Worm (Caenorhabditis elegans) whole organism, L1 larva: ENCODE data around the gene W07G4.2.

Source experiments
- C04F5.9 ChIP-seq: sonication (generic microtip); optimal IDR thresholded peaks from 2 replicates; lab custom pipeline; 2016; ENCODE audit warnings: missing genetic modification characterization, missing compliant biosample characterization
- aly-2 ChIP-seq: fragments of 150-350 bp; optimal IDR thresholded peaks from 2 replicates; lab custom pipeline; 2014; ENCODE audit warnings: missing biosample characterization, missing genetic modification characterization
- blmp-1 ChIP-seq: fragments of 150-350 bp; optimal IDR thresholded peaks from 2 replicates; lab custom pipeline; 2014; ENCODE audit warnings: missing biosample characterization, missing genetic modification characterization
- efl-1 ChIP-seq, 4 experiments: fragments of 150-350 bp; optimal IDR thresholded peaks in 3 of 4; peaks in 1 of 4; 1 replicate in 1 of 4; 2 replicates in 3 of 4; lab custom pipeline; 2014; ENCODE audit warnings: missing biosample characterization in 2 of 4, missing genetic modification characterization in 2 of 4, missing genetic modification reagents in 2 of 4
- efl-3 ChIP-seq: fragments of 200-800 bp; sonication (Bioruptor generic); optimal IDR thresholded peaks from 2 replicates; lab custom pipeline; 2018; ENCODE audit warnings: mild to moderate bottlenecking, missing genetic modification characterization, missing compliant biosample characterization
- egl-13 ChIP-seq: sonication (generic microtip); optimal IDR thresholded peaks from 2 replicates; lab custom pipeline; 2016; ENCODE audit warnings: missing genotype, missing genetic modification reagents, missing genetic modification characterization, missing compliant biosample characterization
- egl-27 ChIP-seq, 2 experiments: fragments of 150-350 bp in 1 of 2; sonication (generic microtip); optimal IDR thresholded peaks; 3 replicates each; lab custom pipeline; 2017 to 2018; ENCODE audit warnings: missing biosample characterization in 2 of 2, missing genetic modification characterization in 2 of 2, missing genetic modification reagents in 2 of 2
- elt-2 ChIP-seq: sonication (generic microtip); optimal IDR thresholded peaks from 2 replicates; lab custom pipeline; 2016; ENCODE audit warnings: missing genetic modification characterization, mild to moderate bottlenecking, inconsistent platforms, missing compliant biosample characterization, missing genetic modification reagents
- grh-1 ChIP-seq: fragments of 200-800 bp; sonication (Bioruptor generic); IDR thresholded peaks from 2 replicates; pipeline ENCODE4 v1.3.6; 2022; ENCODE audit warnings: missing genetic modification reagents, missing genetic modification characterization, missing compliant biosample characterization
- hlh-17 ChIP-seq: fragments of 200-800 bp; sonication (Bioruptor generic); optimal IDR thresholded peaks from 2 replicates; lab custom pipeline; 2018; ENCODE audit warnings: missing genetic modification characterization, mild to moderate bottlenecking, missing compliant biosample characterization, moderate library complexity, borderline replicate concordance
- hpl-2 ChIP-seq: fragments of 150-350 bp; optimal IDR thresholded peaks from 2 replicates; lab custom pipeline; 2014; ENCODE audit warnings: missing biosample characterization, missing genetic modification reagents, missing genetic modification characterization
- jun-1 ChIP-seq: fragments of 150-350 bp; optimal IDR thresholded peaks from 2 replicates; lab custom pipeline; 2014; ENCODE audit warnings: missing biosample characterization, missing genetic modification reagents, missing genetic modification characterization
- lin-35 ChIP-seq, 2 experiments: fragments of 150-350 bp; optimal IDR thresholded peaks; 2 replicates each; lab custom pipeline; 2014; ENCODE audit warnings: missing biosample characterization in 2 of 2, missing genetic modification characterization in 2 of 2, missing genetic modification reagents in 2 of 2
- mab-9 ChIP-seq: fragments of 200-800 bp; sonication (Bioruptor generic); IDR thresholded peaks from 2 replicates; pipeline ENCODE4 v1.3.6; 2022; ENCODE audit warnings: missing genetic modification reagents, missing genetic modification characterization, missing compliant biosample characterization
- mdl-1 ChIP-seq, 2 experiments: fragments of 150-350 bp; optimal IDR thresholded peaks; 2 replicates each; lab custom pipeline; 2014 to 2017; ENCODE audit warnings: missing biosample characterization in 2 of 2, missing genetic modification characterization in 2 of 2, inconsistent platforms in 1 of 2
- mep-1 ChIP-seq: fragments of 150-350 bp; optimal IDR thresholded peaks from 2 replicates; lab custom pipeline; 2014; ENCODE audit warnings: missing biosample characterization, missing genetic modification characterization
- nhr-12 ChIP-seq: sonication (generic microtip); optimal IDR thresholded peaks from 2 replicates; lab custom pipeline; 2017; ENCODE audit warnings: missing biosample characterization, missing genetic modification characterization
- nhr-20 ChIP-seq: sonication (generic microtip); optimal IDR thresholded peaks from 2 replicates; lab custom pipeline; 2016; ENCODE audit warnings: mild to moderate bottlenecking, missing genetic modification characterization, missing compliant biosample characterization
- nhr-28 ChIP-seq: fragments of 150-350 bp; optimal IDR thresholded peaks from 2 replicates; lab custom pipeline; 2014; ENCODE audit warnings: missing biosample characterization, missing genetic modification characterization
- nhr-47 ChIP-seq: sonication (generic microtip); optimal IDR thresholded peaks from 2 replicates; lab custom pipeline; 2016; ENCODE audit warnings: mild to moderate bottlenecking, missing genetic modification characterization, moderate library complexity, missing compliant biosample characterization
- nhr-71 ChIP-seq: sonication (generic microtip); optimal IDR thresholded peaks from 2 replicates; lab custom pipeline; 2016; ENCODE audit warnings: mild to moderate bottlenecking, missing genetic modification characterization, moderate library complexity, missing compliant biosample characterization
- nhr-90 ChIP-seq: sonication (generic microtip); optimal IDR thresholded peaks from 2 replicates; lab custom pipeline; 2016; ENCODE audit warnings: mild to moderate bottlenecking, missing genetic modification characterization, missing compliant biosample characterization; ENCODE audit not compliant: poor library complexity
- pag-3 ChIP-seq: sonication (generic microtip); optimal IDR thresholded peaks from 2 replicates; lab custom pipeline; 2017; ENCODE audit warnings: missing genetic modification characterization, mild to moderate bottlenecking, missing compliant biosample characterization, antibody characterized with exemption, borderline replicate concordance; ENCODE audit not compliant: insufficient read depth
- pqm-1 ChIP-seq: sonication (generic microtip); optimal IDR thresholded peaks from 3 replicates; lab custom pipeline; 2017; ENCODE audit warnings: missing biosample characterization, missing genetic modification characterization
- rnt-1 ChIP-seq: sonication (generic microtip); optimal IDR thresholded peaks from 2 replicates; lab custom pipeline; 2016; ENCODE audit warnings: mild to moderate bottlenecking, missing genetic modification characterization, moderate library complexity, missing compliant biosample characterization
- snpc-4 ChIP-seq: fragments of 150-350 bp; optimal IDR thresholded peaks from 2 replicates; lab custom pipeline; 2014; ENCODE audit warnings: missing biosample characterization, missing genetic modification characterization
- snu-23 ChIP-seq: sonication (generic microtip); optimal IDR thresholded peaks from 2 replicates; lab custom pipeline; 2016; ENCODE audit warnings: missing genetic modification characterization, missing compliant biosample characterization
- tlp-1 ChIP-seq: fragments of 150-350 bp; optimal IDR thresholded peaks from 2 replicates; lab custom pipeline; 2014; ENCODE audit warnings: missing biosample characterization, missing genetic modification characterization
- unc-30 ChIP-seq: sonication (generic microtip); optimal IDR thresholded peaks from 2 replicates; lab custom pipeline; 2017; ENCODE audit warnings: missing biosample characterization, missing genetic modification characterization
- unc-62 ChIP-seq: fragments of 150-350 bp; optimal IDR thresholded peaks from 2 replicates; lab custom pipeline; 2014; ENCODE audit warnings: missing biosample characterization, missing genetic modification reagents, missing genetic modification characterization
- unc-86 ChIP-seq: sonication (generic microtip); optimal IDR thresholded peaks from 2 replicates; lab custom pipeline; 2016; ENCODE audit warnings: missing genetic modification characterization, missing compliant biosample characterization
- xbp-1 ChIP-seq: sonication (generic microtip); optimal IDR thresholded peaks from 2 replicates; lab custom pipeline; 2016; ENCODE audit warnings: missing genetic modification characterization, missing compliant biosample characterization
- zag-1 ChIP-seq: fragments of 150-350 bp; optimal IDR thresholded peaks from 2 replicates; lab custom pipeline; 2014; ENCODE audit warnings: missing biosample characterization, missing genetic modification characterization
- ztf-4 ChIP-seq: fragments of 150-350 bp; optimal IDR thresholded peaks from 2 replicates; lab custom pipeline; 2014; ENCODE audit warnings: missing biosample characterization, missing genetic modification characterization

The W07G4.2 gene

DNA sequence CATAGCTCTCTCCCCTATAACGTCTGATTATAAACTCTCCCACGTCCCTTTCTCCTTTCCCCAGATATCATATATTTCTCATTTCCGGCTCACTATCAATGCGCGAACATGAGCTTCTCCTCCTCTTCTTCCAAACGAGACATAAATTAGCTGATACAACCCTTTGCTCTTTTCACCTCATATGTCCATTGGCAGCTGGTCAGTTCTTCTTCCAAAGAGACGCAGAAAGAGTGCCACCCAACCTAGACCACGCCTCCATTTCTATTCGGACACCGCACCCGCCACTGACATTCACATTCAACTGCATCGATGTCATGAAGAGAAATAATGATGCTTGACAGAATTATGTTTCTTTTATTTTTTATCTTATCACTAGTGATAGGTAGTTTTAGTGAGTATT, 17.6 kb downstream of the W07G4.2 start, which contains the start of gene fmi-1:
fmi-1 (plus strand) TSS at position 301 of the 400 bp plus-strand sequence.
- TF ChIP-seq efl-1 (optimal IDR thresholded peaks at IDR 0.05; lab: Kevin White, UChicago), result no peak
- TF ChIP-seq efl-1 (GFP tag; optimal IDR thresholded peaks at IDR 0.05 in 1 of 2; lab: Kevin White, UChicago), result no peak
- no peak for TF ChIP-seq xbp-1 (tag; lab: Kevin White, UChicago)

- no peak for TF ChIP-seq unc-62 (GFP tag; lab: Kevin White, UChicago)
- no peak for TF ChIP-seq zag-1 (tag; lab: Kevin White, UChicago)
- no peak for TF ChIP-seq mab-9 (GFP tag; lab: Robert Waterston, UW)
- no peak for TF ChIP-seq blmp-1 (tag; lab: Kevin White, UChicago)
- TF ChIP-seq egl-27 (tag; optimal IDR thresholded peaks at IDR 0.05; lab: Kevin White, UChicago), result no peak
- TF ChIP-seq hpl-2 (GFP tag; lab: Kevin White, UChicago), result no peak
These were observed 18.1 kb downstream of the W07G4.2 start for ce11 chrV:13018233-13018632.

DNA sequence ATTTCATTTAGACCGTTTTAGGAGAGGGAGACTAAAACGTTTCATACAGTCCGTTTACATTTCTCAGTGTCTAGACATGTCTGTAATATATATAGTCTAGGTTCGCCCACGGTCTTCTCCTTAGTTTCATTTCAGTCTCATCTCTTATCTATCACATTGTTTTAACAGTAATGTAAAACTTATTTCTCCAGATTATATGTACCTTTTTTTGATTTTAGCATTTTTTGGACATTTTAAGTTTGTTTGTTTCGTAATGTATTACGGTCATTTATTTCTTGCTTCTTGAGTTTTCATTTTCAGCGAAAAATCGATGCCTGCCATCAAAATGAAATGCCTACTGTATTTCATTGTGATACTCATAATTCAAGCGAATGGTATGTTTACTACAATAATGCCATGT, 22.5 kb downstream of the W07G4.2 start, which contains the start of gene F15B9.6:
F15B9.6 (plus strand) TSS at position 301 of the 400 bp plus-strand sequence.
- TF ChIP-seq efl-1 (optimal IDR thresholded peaks at IDR 0.05; lab: Kevin White, UChicago), result no peak
- peak in 1 of 2 experiments; percentile 47 for TF ChIP-seq efl-1 (GFP tag; optimal IDR thresholded peaks at IDR 0.05 in 1 of 2; lab: Kevin White, UChicago)
- no peak for TF ChIP-seq nhr-90 (tag; lab: Kevin White, UChicago)
- no peak for TF ChIP-seq xbp-1 (tag; lab: Kevin White, UChicago)
- no peak for TF ChIP-seq nhr-12 (tag; lab: Kevin White, UChicago)

ce11 chrV:13013158-13013557, 23.2 kb downstream of the W07G4.2 start, which contains the start of gene try-10:
TSS of gene try-10 (minus strand) at chrV:13013258.
- TF ChIP-seq unc-62 (GFP tag; lab: Kevin White, UChicago) (no peak), mep-1 (tag; lab: Kevin White, UChicago) (no peak), egl-27 (tag; optimal IDR thresholded peaks at IDR 0.05; lab: Kevin White, UChicago) (no peak), mdl-1 (tag; optimal IDR thresholded peaks at IDR 0.05; lab: Kevin White, UChicago) (no peak), efl-1 (optimal IDR thresholded peaks at IDR 0.05; lab: Kevin White, UChicago) (no peak), efl-1 (GFP tag; optimal IDR thresholded peaks at IDR 0.05 in 1 of 2; lab: Kevin White, UChicago) (no peak), snu-23 (GFP tag; lab: Kevin White, UChicago) (no peak), C04F5.9 (tag; lab: Kevin White, UChicago) (no peak), rnt-1 (tag; lab: Kevin White, UChicago) (no peak), pag-3 (no peak), ztf-4 (tag; lab: Kevin White, UChicago) (no peak), nhr-47 (tag; lab: Kevin White, UChicago) (no peak), tlp-1 (no peak), nhr-28 (no peak), hlh-17 (GFP tag; lab: Kevin White, UChicago) (no peak), snpc-4 (tag; lab: Kevin White, UChicago) (no peak), pqm-1 (tag; lab: Kevin White, UChicago) (no peak)

DNA sequence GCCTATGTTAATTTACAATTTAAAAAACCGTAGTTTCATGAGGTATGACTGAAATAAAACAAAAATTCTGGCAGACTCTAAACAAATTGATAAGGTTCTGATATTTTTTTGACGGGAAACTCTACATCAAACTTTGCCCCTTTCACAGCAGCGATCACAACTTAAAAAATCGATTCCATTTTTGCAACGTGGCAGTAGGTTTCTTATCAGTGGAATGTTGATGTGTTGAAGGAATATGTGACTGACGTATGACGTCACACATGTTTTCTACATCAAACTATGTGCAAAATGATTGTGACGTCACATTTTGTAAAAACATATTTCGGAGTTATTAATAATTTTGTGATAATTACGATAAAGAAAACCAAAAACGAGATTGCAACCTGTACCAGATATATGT, 24.5 kb downstream of the W07G4.2 start:
- TF ChIP-seq lin-35 (GFP tag; optimal IDR thresholded peaks at IDR 0.05; lab: Kevin White, UChicago), result peak in 1 of 2 experiments; percentile 21
- no peak for TF ChIP-seq unc-86 (tag; lab: Kevin White, UChicago)
- no peak for TF ChIP-seq egl-13 (tag; lab: Kevin White, UChicago)
- no peak for TF ChIP-seq unc-30 (tag; lab: Kevin White, UChicago)
- TF ChIP-seq aly-2, result no peak
- TF ChIP-seq tlp-1, result no peak
- peak; percentile 18 for TF ChIP-seq nhr-20 (tag; lab: Kevin White, UChicago)
- no peak for TF ChIP-seq hpl-2 (GFP tag; lab: Kevin White, UChicago)
- TF ChIP-seq elt-2, result peak; percentile 93
- no peak for TF ChIP-seq zag-1 (tag; lab: Kevin White, UChicago)
- no peak for TF ChIP-seq nhr-47 (tag; lab: Kevin White, UChicago)
- no peak for TF ChIP-seq jun-1 (tag; lab: Kevin White, UChicago)
- TF ChIP-seq nhr-71 (tag; lab: Kevin White, UChicago), result peak; percentile 5
- TF ChIP-seq grh-1 (GFP tag; lab: Robert Waterston, UW), result no peak
- no peak for TF ChIP-seq ztf-4 (tag; lab: Kevin White, UChicago)
- no peak for TF ChIP-seq efl-3 (GFP tag; lab: Kevin White, UChicago)
